Fruit fly (Drosophila melanogaster) whole organism, embryonic: ENCODE data around the gene CG12814.

Experiments
- Atf3 ChIP-seq: fragments of 200-800 bp; sonication (Bioruptor generic); optimal IDR thresholded peaks from 3 replicates; lab custom pipeline; 2016; ENCODE audit warnings: missing biosample characterization, missing genetic modification characterization
- Bdp1 ChIP-seq: fragments of 200-800 bp; sonication (Bioruptor generic); optimal IDR thresholded peaks from 3 replicates; lab custom pipeline; 2016; ENCODE audit warnings: missing biosample characterization, missing genetic modification characterization
- C15 ChIP-seq: fragments of 200-800 bp; sonication (Bioruptor generic); IDR thresholded peaks from 3 replicates; pipeline ENCODE4 v1.3.6; 2022; ENCODE audit warnings: missing biosample characterization, missing genetic modification characterization
- CG10209 ChIP-seq: fragments of 200-800 bp; sonication (Bioruptor generic); optimal IDR thresholded peaks from 3 replicates; lab custom pipeline; 2017; ENCODE audit warnings: missing biosample characterization, mild to moderate bottlenecking, missing genetic modification characterization, missing genetic modification reagents
- CG10366 ChIP-seq: fragments of 200-800 bp; sonication (Bioruptor generic); IDR thresholded peaks from 2 replicates; pipeline ENCODE4 v1.3.6; 2022; ENCODE audit warnings: missing biosample characterization, missing genetic modification characterization
- CG10979 ChIP-seq: fragments of 200-800 bp; sonication (Bioruptor generic); optimal IDR thresholded peaks from 2 replicates; lab custom pipeline; 2018; ENCODE audit warnings: missing biosample characterization, mild to moderate bottlenecking, missing genetic modification characterization, moderate library complexity
- CG11247 ChIP-seq: fragments of 200-800 bp; sonication (Bioruptor generic); IDR thresholded peaks from 2 replicates; pipeline ENCODE4 v1.3.6; 2022; ENCODE audit warnings: missing biosample characterization, missing genetic modification characterization
- CG12299 ChIP-seq: fragments of 200-800 bp; sonication (Bioruptor generic); optimal IDR thresholded peaks from 2 replicates; lab custom pipeline; 2018; ENCODE audit warnings: missing biosample characterization, mild to moderate bottlenecking, missing genetic modification characterization
- CG12942 ChIP-seq: fragments of 200-800 bp; sonication (Bioruptor generic); optimal IDR thresholded peaks from 3 replicates; lab custom pipeline; 2016; ENCODE audit warnings: missing biosample characterization, missing genetic modification characterization
- CG13424 ChIP-seq: fragments of 200-800 bp; sonication (Bioruptor generic); optimal IDR thresholded peaks from 2 replicates; lab custom pipeline; 2019; ENCODE audit warnings: missing biosample characterization, mild to moderate bottlenecking, missing genetic modification characterization, moderate library complexity
- CG13894 ChIP-seq: fragments of 200-800 bp; sonication (Bioruptor generic); optimal IDR thresholded peaks from 3 replicates; lab custom pipeline; 2018; ENCODE audit warnings: missing biosample characterization, mild to moderate bottlenecking, missing genetic modification characterization, moderate library complexity
- CG15479 ChIP-seq: fragments of 200-800 bp; sonication (Bioruptor generic); optimal IDR thresholded peaks from 3 replicates; lab custom pipeline; 2019; ENCODE audit warnings: missing biosample characterization, mild to moderate bottlenecking, missing genetic modification characterization, moderate library complexity
- CG17359 ChIP-seq: fragments of 200-800 bp; sonication (Bioruptor generic); optimal IDR thresholded peaks from 3 replicates; lab custom pipeline; 2018; ENCODE audit warnings: missing biosample characterization, mild to moderate bottlenecking, missing genetic modification characterization, moderate library complexity
- CG17802 ChIP-seq: fragments of 200-800 bp; sonication (Bioruptor generic); optimal IDR thresholded peaks from 2 replicates; lab custom pipeline; 2018; ENCODE audit warnings: missing biosample characterization, mild to moderate bottlenecking, missing genetic modification characterization, moderate library complexity
- CG30431 ChIP-seq: fragments of 200-800 bp; sonication (Bioruptor generic); optimal IDR thresholded peaks from 2 replicates; lab custom pipeline; 2017; ENCODE audit warnings: missing biosample characterization, missing genetic modification characterization
- CG33213 ChIP-seq: fragments of 200-800 bp; sonication (Bioruptor generic); optimal IDR thresholded peaks from 3 replicates; lab custom pipeline; 2016; ENCODE audit warnings: missing biosample characterization, missing genetic modification characterization
- CG33557 ChIP-seq: fragments of 200-800 bp; sonication (Bioruptor generic); optimal IDR thresholded peaks from 2 replicates; lab custom pipeline; 2019; ENCODE audit warnings: missing biosample characterization, mild to moderate bottlenecking, missing genetic modification characterization, moderate library complexity
- CG4282 ChIP-seq: fragments of 200-800 bp; sonication (Bioruptor generic); optimal IDR thresholded peaks from 2 replicates; lab custom pipeline; 2016; ENCODE audit warnings: missing biosample characterization, missing genetic modification characterization
- CG4404 ChIP-seq: fragments of 200-800 bp; sonication (Bioruptor generic); IDR thresholded peaks from 2 replicates; pipeline ENCODE4 v1.3.6; 2022; ENCODE audit warnings: missing biosample characterization, missing genetic modification characterization
- CG4424 ChIP-seq: fragments of 200-800 bp; sonication (Bioruptor generic); optimal IDR thresholded peaks from 3 replicates; lab custom pipeline; 2016; ENCODE audit warnings: missing biosample characterization, missing genetic modification characterization
- CG6689 ChIP-seq: fragments of 200-800 bp; sonication (Bioruptor generic); IDR thresholded peaks from 2 replicates; pipeline ENCODE4 v1.3.6; 2022; ENCODE audit warnings: missing biosample characterization, missing genetic modification characterization
- CG8089 ChIP-seq: fragments of 200-800 bp; sonication (Bioruptor generic); optimal IDR thresholded peaks from 3 replicates; lab custom pipeline; 2016; ENCODE audit warnings: missing biosample characterization, missing genetic modification characterization
- D19B ChIP-seq: fragments of 200-800 bp; sonication (Bioruptor generic); optimal IDR thresholded peaks from 2 replicates; lab custom pipeline; 2017; ENCODE audit warnings: missing biosample characterization, mild to moderate bottlenecking, missing genetic modification characterization
- Deaf1 ChIP-seq: fragments of 200-800 bp; optimal IDR thresholded peaks from 3 replicates; lab custom pipeline; 2019; ENCODE audit warnings: missing biosample characterization, mild to moderate bottlenecking, missing genetic modification characterization, moderate library complexity
- Dip3 ChIP-seq: fragments of 200-800 bp; sonication (Bioruptor generic); optimal IDR thresholded peaks from 3 replicates; lab custom pipeline; 2016; ENCODE audit warnings: missing biosample characterization, missing genetic modification characterization
- Ets65A ChIP-seq: fragments of 200-800 bp; sonication (Bioruptor generic); peaks from one replicate; lab custom pipeline; 2016; ENCODE audit warnings: missing biosample characterization, missing genetic modification characterization
- HHEX ChIP-seq: fragments of 200-800 bp; sonication (Bioruptor generic); optimal IDR thresholded peaks from 3 replicates; lab custom pipeline; 2017; ENCODE audit warnings: missing biosample characterization, mild to moderate bottlenecking, missing genetic modification characterization, missing genetic modification reagents
- MBD-R2 ChIP-seq: fragments of 200-800 bp; sonication (Bioruptor generic); IDR thresholded peaks from 2 replicates; pipeline ENCODE4 v1.3.6; 2022; ENCODE audit warnings: missing biosample characterization, missing genetic modification characterization
- MESR4 ChIP-seq: fragments of 200-800 bp; sonication (Bioruptor generic); optimal IDR thresholded peaks from 2 replicates; lab custom pipeline; 2018; ENCODE audit warnings: missing biosample characterization, mild to moderate bottlenecking, missing genetic modification characterization, moderate library complexity
- Oaz ChIP-seq: fragments of 200-800 bp; sonication (Bioruptor generic); IDR thresholded peaks from 2 replicates; pipeline ENCODE4 v1.3.6; 2022; ENCODE audit warnings: missing biosample characterization, missing genetic modification characterization
- PHDP ChIP-seq: fragments of 200-800 bp; sonication (Bioruptor generic); optimal IDR thresholded peaks from 3 replicates; lab custom pipeline; 2018; ENCODE audit warnings: missing biosample characterization, mild to moderate bottlenecking, missing genetic modification characterization, moderate library complexity
- Sox102F ChIP-seq: fragments of 200-800 bp; sonication (Bioruptor generic); optimal IDR thresholded peaks from 2 replicates; lab custom pipeline; 2018; ENCODE audit warnings: missing biosample characterization, mild to moderate bottlenecking, missing genetic modification characterization, moderate library complexity
- Trl ChIP-seq, 3 experiments: fragments of >200 bp in 2 of 3; fragments of 200-800 bp in 1 of 3; sonication (Bioruptor generic) in 1 of 3; optimal IDR thresholded peaks; 2 replicates in 1 of 3; 3 replicates in 2 of 3; lab custom pipeline; 2016 to 2017; ENCODE audit warnings: missing biosample characterization in 1 of 3, missing genetic modification characterization in 1 of 3
- Xbp1 ChIP-seq: fragments of 200-800 bp; sonication (Bioruptor generic); optimal IDR thresholded peaks from 3 replicates; lab custom pipeline; 2016; ENCODE audit warnings: missing biosample characterization, mild to moderate bottlenecking, missing genetic modification characterization
- al ChIP-seq: fragments of 200-800 bp; sonication (Bioruptor generic); IDR thresholded peaks from 2 replicates; pipeline ENCODE4 v1.3.6; 2022; ENCODE audit warnings: missing biosample characterization, missing genetic modification characterization
- chm ChIP-seq: fragments of 200-800 bp; sonication (Bioruptor generic); IDR thresholded peaks from 2 replicates; pipeline ENCODE4 v1.3.6; 2022; ENCODE audit warnings: missing biosample characterization, missing genetic modification characterization
- crp ChIP-seq, 2 experiments: fragments of 200-800 bp; sonication (Bioruptor generic); optimal IDR thresholded peaks; 2 replicates in 1 of 2; 3 replicates in 1 of 2; lab custom pipeline; 2017; ENCODE audit warnings: missing biosample characterization in 2 of 2, missing genetic modification characterization in 2 of 2, mild to moderate bottlenecking in 1 of 2, moderate library complexity in 1 of 2
- dan ChIP-seq: fragments of 200-800 bp; sonication (Bioruptor generic); IDR thresholded peaks from 2 replicates; pipeline ENCODE4 v1.3.6; 2022; ENCODE audit warnings: missing biosample characterization, missing genetic modification characterization
- en ChIP-seq: fragments of 200-800 bp; sonication (Bioruptor generic); optimal IDR thresholded peaks from 2 replicates; lab custom pipeline; 2016; ENCODE audit warnings: missing biosample characterization, missing genetic modification characterization
- fd96Cb ChIP-seq: fragments of 200-800 bp; sonication (Bioruptor generic); optimal IDR thresholded peaks from 2 replicates; lab custom pipeline; 2018; ENCODE audit warnings: missing biosample characterization, mild to moderate bottlenecking, missing genetic modification characterization, moderate library complexity
- grau ChIP-seq: fragments of 200-800 bp; optimal IDR thresholded peaks from 3 replicates; lab custom pipeline; 2019; ENCODE audit warnings: missing biosample characterization, mild to moderate bottlenecking, missing genetic modification characterization, moderate library complexity
- gsb ChIP-seq: fragments of 200-800 bp; sonication (Bioruptor generic); IDR thresholded peaks from 2 replicates; pipeline ENCODE4 v1.3.6; 2022; ENCODE audit warnings: missing biosample characterization, missing genetic modification characterization
- inv ChIP-seq: fragments of 200-800 bp; sonication (Bioruptor generic); IDR thresholded peaks from 2 replicates; pipeline ENCODE4 v1.3.6; 2022; ENCODE audit warnings: missing biosample characterization, missing genetic modification characterization; ENCODE audit not compliant: partially characterized antibody
- kni ChIP-seq: fragments of 200-800 bp; sonication (Bioruptor generic); optimal IDR thresholded peaks from 3 replicates; lab custom pipeline; 2017; ENCODE audit warnings: mild to moderate bottlenecking, missing biosample characterization, missing genetic modification reagents, missing genetic modification characterization
- lab ChIP-seq: fragments of 200-800 bp; sonication (Bioruptor generic); optimal IDR thresholded peaks from 3 replicates; lab custom pipeline; 2017; ENCODE audit warnings: missing biosample characterization, missing genetic modification characterization, mild to moderate bottlenecking, moderate library complexity, missing genetic modification reagents
- nerfin-2 ChIP-seq: fragments of 200-800 bp; sonication (Bioruptor generic); IDR thresholded peaks from 2 replicates; pipeline ENCODE4 v1.3.6; 2022; ENCODE audit warnings: missing biosample characterization, missing genetic modification characterization; ENCODE audit not compliant: partially characterized antibody
- org-1 ChIP-seq: fragments of 200-800 bp; sonication (Bioruptor generic); optimal IDR thresholded peaks from 2 replicates; lab custom pipeline; 2017; ENCODE audit warnings: missing biosample characterization, missing genetic modification characterization
- p53 ChIP-seq: fragments of 200-800 bp; sonication (Bioruptor generic); optimal IDR thresholded peaks from 2 replicates; lab custom pipeline; 2016; ENCODE audit warnings: missing biosample characterization, missing genetic modification characterization
- rib ChIP-seq: fragments of 200-800 bp; sonication (Bioruptor generic); IDR thresholded peaks from 2 replicates; pipeline ENCODE4 v1.3.6; 2022; ENCODE audit warnings: missing biosample characterization, missing genetic modification characterization
- slp2 ChIP-seq: fragments of 200-800 bp; sonication (Bioruptor generic); optimal IDR thresholded peaks from 2 replicates; lab custom pipeline; 2016; ENCODE audit warnings: missing biosample characterization, missing genetic modification characterization
- tna ChIP-seq: fragments of 200-800 bp; sonication (Bioruptor generic); IDR thresholded peaks from 2 replicates; pipeline ENCODE4 v1.3.6; 2022; ENCODE audit warnings: missing biosample characterization, missing genetic modification characterization; ENCODE audit not compliant: partially characterized antibody

Gene CG12814

DNA sequence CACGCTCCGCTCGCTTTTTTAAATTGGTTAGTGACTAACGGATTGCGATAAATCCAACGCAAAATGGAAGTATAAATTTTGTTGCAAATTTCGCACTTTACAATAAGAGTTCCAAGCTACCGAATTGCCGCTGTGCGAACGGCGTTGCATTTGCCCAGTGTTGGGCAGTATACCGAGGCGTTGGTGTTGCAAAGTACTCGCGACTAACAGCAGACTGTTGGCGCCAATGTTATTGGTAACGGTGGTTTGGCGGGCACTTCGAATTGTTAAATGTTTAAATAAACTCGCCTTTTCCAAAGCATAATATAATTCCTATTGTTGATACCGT is 55.1 kb downstream of the CG12814 start (continued):
- no peak for TF ChIP-seq CG13424 (tag; lab: Kevin White, UChicago)
- peak; percentile 34 for TF ChIP-seq CG12942
- peak; percentile 2 for TF ChIP-seq CG12299
- TF ChIP-seq CG30431 (GFP tag; lab: Kevin White, UChicago): no peak
- peak; percentile 11 for TF ChIP-seq CG4424 (GFP tag; lab: Kevin White, UChicago)
- no peak for TF ChIP-seq CG11247 (GFP tag; lab: Robert Waterston, UW)
- no peak for TF ChIP-seq HHEX (GFP tag; lab: Kevin White, UChicago)
- TF ChIP-seq CG13894 (tag; lab: Kevin White, UChicago): peak; percentile 6
- peak; percentile 40 for TF ChIP-seq Xbp1 (GFP tag; lab: Kevin White, UChicago)
- no peak for TF ChIP-seq p53 (GFP tag; lab: Kevin White, UChicago)
- TF ChIP-seq slp2 (GFP tag; lab: Kevin White, UChicago): no peak
- peak; percentile 76 for TF ChIP-seq rib (GFP tag; lab: Robert Waterston, UW)
- TF ChIP-seq PHDP (tag; lab: Kevin White, UChicago): peak; percentile 0
- TF ChIP-seq crp (GFP tag; optimal IDR thresholded peaks at IDR 0.05; lab: Kevin White, UChicago): no peak
- no peak for TF ChIP-seq CG8089 (GFP tag; lab: Kevin White, UChicago)
- no peak for TF ChIP-seq Atf3 (GFP tag; lab: Kevin White, UChicago)
- no peak for TF ChIP-seq Sox102F (GFP tag; lab: Kevin White, UChicago)
- TF ChIP-seq nerfin-2 (GFP tag; lab: Robert Waterston, UW): no peak
- no peak for TF ChIP-seq org-1 (GFP tag; lab: Kevin White, UChicago)
- no peak for TF ChIP-seq fd96Cb (tag; lab: Kevin White, UChicago)
- no peak for TF ChIP-seq D19B (GFP tag; lab: Kevin White, UChicago)
- no peak for TF ChIP-seq CG17802 (tag; lab: Kevin White, UChicago)
- TF ChIP-seq CG10979 (tag; lab: Kevin White, UChicago): no peak
- TF ChIP-seq en (GFP tag; lab: Kevin White, UChicago): no peak
- TF ChIP-seq grau (tag; lab: Kevin White, UChicago): peak; percentile 4
- no peak for TF ChIP-seq Oaz (GFP tag; lab: Robert Waterston, UW)
- TF ChIP-seq tna (GFP tag; lab: Robert Waterston, UW): no peak
- no peak for TF ChIP-seq CG4404 (GFP tag; lab: Robert Waterston, UW)
- TF ChIP-seq CG4282 (GFP tag; lab: Kevin White, UChicago): no peak
- TF ChIP-seq chm: peak; percentile 45; the same call in 1 of the 2 replicates
- no peak for TF ChIP-seq inv (GFP tag; lab: Robert Waterston, UW)
- TF ChIP-seq CG6689 (GFP tag; lab: Robert Waterston, UW): no peak
- no peak for TF ChIP-seq al (GFP tag; lab: Robert Waterston, UW)
- no peak for TF ChIP-seq C15 (GFP tag; lab: Robert Waterston, UW)
- TF ChIP-seq Trl (optimal IDR thresholded peaks at IDR 0.05; lab: Kevin White, UChicago): no peak
- TF ChIP-seq Trl (GFP tag; optimal IDR thresholded peaks at IDR 0.05; lab: Kevin White, UChicago): peak; percentile 56
- TF ChIP-seq CG15479: peak; percentile 48
- TF ChIP-seq CG10366 (GFP tag; lab: Robert Waterston, UW): no peak
- TF ChIP-seq CG17359 (tag; lab: Kevin White, UChicago): peak; percentile 18
- TF ChIP-seq MBD-R2 (GFP tag; lab: Robert Waterston, UW): peak; percentile 32; the same call in 1 of the 2 replicates
- peak; percentile 80 for TF ChIP-seq CG33213 (GFP tag; lab: Kevin White, UChicago)
- peak; percentile 44 for TF ChIP-seq Dip3 (GFP tag; lab: Kevin White, UChicago)
- TF ChIP-seq gsb (GFP tag; lab: Robert Waterston, UW): no peak
- no peak for TF ChIP-seq Bdp1 (GFP tag; lab: Kevin White, UChicago)
- peak; percentile 39 for TF ChIP-seq MESR4 (GFP tag; lab: Kevin White, UChicago)
- no peak for TF ChIP-seq dan (GFP tag; lab: Robert Waterston, UW)
- no peak for TF ChIP-seq kni (GFP tag; lab: Kevin White, UChicago)
- TF ChIP-seq lab (GFP tag; lab: Kevin White, UChicago): peak; percentile 77
- no peak for TF ChIP-seq Deaf1
- peak; percentile 25 for TF ChIP-seq CG10209 (GFP tag; lab: Kevin White, UChicago)
- TF ChIP-seq Ets65A (GFP tag; lab: Kevin White, UChicago): peak; percentile 96
- TF ChIP-seq CG33557 (GFP tag; lab: Kevin White, UChicago): no peak
